Fruit fly (Drosophila melanogaster) whole organism, adult: ENCODE data around the gene Exo84.

Experiments used
- CG12768 ChIP-seq: fragments of 200-800 bp; sonication (Bioruptor generic); optimal IDR thresholded peaks from 2 replicates; lab custom pipeline; 2017; ENCODE audit warnings: missing biosample characterization, missing genetic modification characterization, mild to moderate bottlenecking, moderate library complexity, missing genetic modification reagents
- Clk ChIP-seq: fragments of 200-800 bp; sonication (Bioruptor generic); optimal IDR thresholded peaks from 2 replicates; lab custom pipeline; 2017; ENCODE audit warnings: missing biosample characterization, missing genetic modification characterization

DNA sequence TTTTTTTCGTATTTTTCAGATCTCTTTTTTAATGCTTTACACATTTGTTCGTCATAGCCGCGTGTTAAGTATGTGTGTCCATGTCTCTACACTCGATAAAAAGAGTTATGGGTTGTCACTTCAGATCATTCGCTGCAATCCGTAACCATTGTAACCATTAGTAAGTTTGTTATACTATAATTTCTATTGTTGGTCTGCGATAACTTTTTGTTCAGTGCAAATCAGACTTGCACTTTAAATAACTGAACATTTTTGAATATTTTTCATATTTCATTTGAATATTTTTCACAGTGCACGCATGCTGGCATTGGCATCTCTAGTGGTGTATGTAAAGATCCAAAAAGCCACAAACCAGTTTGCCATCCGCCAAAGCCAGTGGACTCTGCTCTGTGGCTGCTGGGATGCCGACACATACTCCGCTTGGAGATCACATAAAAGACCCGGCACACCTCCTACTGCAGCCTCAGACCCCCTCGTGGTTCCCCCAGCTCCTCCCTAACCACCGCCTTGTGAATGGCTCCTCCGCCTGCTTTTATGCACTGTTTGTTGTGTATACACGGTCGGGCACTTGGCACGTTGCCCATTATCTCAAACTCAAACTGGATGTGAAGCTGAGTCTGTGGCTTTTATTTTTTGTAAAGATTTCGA lies 43.0 kb downstream of the Exo84 start:
- TF ChIP-seq Clk (GFP tag; lab: Kevin White, UChicago) (no peak), CG12768 (GFP tag; lab: Kevin White, UChicago) (no peak)
